Worm (Caenorhabditis elegans) whole organism, L1 larva: ENCODE results near the gene sco-1.

Experiments
- C34B4.2 ChIP-seq: sonication (generic microtip); optimal IDR thresholded peaks from 2 replicates; lab custom pipeline; 2017; ENCODE audit warnings: mild to moderate bottlenecking, missing genetic modification characterization, missing compliant biosample characterization
- ceh-82 ChIP-seq, 3 experiments: fragments of 150-350 bp in 1 of 3; sonication (generic microtip) in 2 of 3; optimal IDR thresholded peaks; 2 replicates each; lab custom pipeline; 2014 to 2017; ENCODE audit warnings: missing biosample characterization in 3 of 3, missing genetic modification characterization in 3 of 3
- isw-1 ChIP-seq: fragments of 200-800 bp; sonication (Bioruptor generic); IDR thresholded peaks from 2 replicates; pipeline ENCODE4 v1.3.6; 2022; ENCODE audit warnings: missing genetic modification characterization, missing compliant biosample characterization
- lin-15B ChIP-seq: fragments of 150-350 bp; sonication (generic microtip); optimal IDR thresholded peaks from 3 replicates; lab custom pipeline; 2014; ENCODE audit warnings: missing biosample characterization, missing genetic modification characterization
- sox-4 ChIP-seq: sonication (generic microtip); optimal IDR thresholded peaks from 2 replicates; lab custom pipeline; 2016; ENCODE audit warnings: missing genetic modification characterization, missing compliant biosample characterization
- tbx-2 ChIP-seq: sonication (generic microtip); optimal IDR thresholded peaks from 2 replicates; lab custom pipeline; 2016; ENCODE audit warnings: missing genetic modification characterization, missing compliant biosample characterization
- unc-86 ChIP-seq: sonication (generic microtip); optimal IDR thresholded peaks from 2 replicates; lab custom pipeline; 2016; ENCODE audit warnings: missing genetic modification characterization, missing compliant biosample characterization

DNA sequence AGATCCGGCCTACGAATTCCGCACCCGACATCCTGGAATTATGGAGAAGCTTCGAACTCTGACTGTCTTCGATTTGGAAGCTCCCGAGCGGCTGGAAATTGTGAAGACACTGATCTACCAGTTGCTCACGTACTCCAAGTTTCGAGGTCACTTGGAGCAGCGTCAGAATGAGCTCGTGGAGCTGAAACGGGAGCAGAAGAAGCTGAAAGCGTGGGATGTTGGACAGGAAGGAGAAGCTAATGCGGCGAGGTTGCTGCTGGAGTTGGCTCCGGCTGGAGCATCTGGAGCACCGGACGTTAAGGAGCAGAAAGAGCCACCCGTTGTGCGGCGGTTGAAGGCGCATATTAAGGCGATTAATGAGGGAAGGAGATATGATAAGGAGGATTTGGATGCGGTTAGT lies 44.9 kb downstream of the sco-1 start:
- TF ChIP-seq tbx-2 (tag; lab: Kevin White, UChicago) = no peak
- no peak for TF ChIP-seq unc-86
- no peak for TF ChIP-seq ceh-82 (tag; optimal IDR thresholded peaks at IDR 0.05; lab: Kevin White, UChicago)
- TF ChIP-seq sox-4 (tag; lab: Kevin White, UChicago) = no peak
- no peak for TF ChIP-seq C34B4.2 (tag; lab: Kevin White, UChicago)
- no peak for TF ChIP-seq lin-15B
- TF ChIP-seq isw-1 (GFP tag; lab: Robert Waterston, UW) = no peak
